Fruit fly (Drosophila melanogaster) whole organism, embryonic: Measurements from ENCODE around the gene Argp.

Experiments
- CG12155 ChIP-seq: fragments of 200-800 bp; sonication (Bioruptor generic); optimal IDR thresholded peaks from 3 replicates; lab custom pipeline; 2016; ENCODE audit warnings: missing biosample characterization, missing genetic modification characterization
- CG13123 ChIP-seq: fragments of 200-800 bp; sonication (Bioruptor generic); optimal IDR thresholded peaks from 2 replicates; lab custom pipeline; 2016; ENCODE audit warnings: missing biosample characterization, missing genetic modification characterization
- CG13624 ChIP-seq: fragments of 200-800 bp; sonication (Bioruptor generic); optimal IDR thresholded peaks from 2 replicates; lab custom pipeline; 2016; ENCODE audit warnings: missing biosample characterization, missing genetic modification characterization
- CG13894 ChIP-seq: fragments of 200-800 bp; sonication (Bioruptor generic); optimal IDR thresholded peaks from 3 replicates; lab custom pipeline; 2018; ENCODE audit warnings: missing biosample characterization, mild to moderate bottlenecking, missing genetic modification characterization, moderate library complexity
- CG14860 ChIP-seq: fragments of 200-800 bp; sonication (Bioruptor generic); IDR thresholded peaks from 3 replicates; pipeline ENCODE4 v1.3.6; 2022; ENCODE audit warnings: missing biosample characterization, missing genetic modification characterization; ENCODE audit not compliant: partially characterized antibody
- CG15479 ChIP-seq: fragments of 200-800 bp; sonication (Bioruptor generic); optimal IDR thresholded peaks from 3 replicates; lab custom pipeline; 2019; ENCODE audit warnings: missing biosample characterization, mild to moderate bottlenecking, missing genetic modification characterization, moderate library complexity
- CG15514 ChIP-seq: fragments of 200-800 bp; sonication (Bioruptor generic); optimal IDR thresholded peaks from 3 replicates; lab custom pipeline; 2017; ENCODE audit warnings: missing biosample characterization, missing genetic modification characterization, mild to moderate bottlenecking, moderate library complexity, missing genetic modification reagents
- CG1792 ChIP-seq: fragments of 200-800 bp; sonication (Bioruptor generic); optimal IDR thresholded peaks from 2 replicates; lab custom pipeline; 2016; ENCODE audit warnings: missing biosample characterization, missing genetic modification characterization
- CG1832 ChIP-seq: fragments of 200-800 bp; sonication (Bioruptor generic); optimal IDR thresholded peaks from 2 replicates; lab custom pipeline; 2017; ENCODE audit warnings: missing biosample characterization, mild to moderate bottlenecking, missing genetic modification characterization, inconsistent platforms
- CG18599 ChIP-seq: fragments of 200-800 bp; sonication (Bioruptor generic); optimal IDR thresholded peaks from 3 replicates; lab custom pipeline; 2017; ENCODE audit warnings: missing biosample characterization, missing genetic modification characterization, mild to moderate bottlenecking, moderate library complexity, missing genetic modification reagents
- CG18764 ChIP-seq: fragments of 200-800 bp; sonication (Bioruptor generic); optimal IDR thresholded peaks from 3 replicates; lab custom pipeline; 2016; ENCODE audit warnings: missing biosample characterization, missing genetic modification characterization
- CG2120 ChIP-seq: fragments of 200-800 bp; sonication (Bioruptor generic); optimal IDR thresholded peaks from 3 replicates; lab custom pipeline; 2016; ENCODE audit warnings: missing biosample characterization, missing genetic modification characterization
- CG2712 ChIP-seq: fragments of 200-800 bp; optimal IDR thresholded peaks from 3 replicates; lab custom pipeline; 2019; ENCODE audit warnings: missing biosample characterization, mild to moderate bottlenecking, missing genetic modification characterization, moderate library complexity
- CG4617 ChIP-seq: fragments of 200-800 bp; sonication (Bioruptor generic); optimal IDR thresholded peaks from 3 replicates; lab custom pipeline; 2016; ENCODE audit warnings: missing biosample characterization, missing genetic modification characterization, borderline replicate concordance
- CG6683 ChIP-seq: fragments of 200-800 bp; sonication (Bioruptor generic); optimal IDR thresholded peaks from 2 replicates; lab custom pipeline; 2017; ENCODE audit warnings: missing biosample characterization, mild to moderate bottlenecking, missing genetic modification characterization, missing genetic modification reagents
- CHES-1-like ChIP-seq: fragments of 200-800 bp; sonication (Bioruptor generic); optimal IDR thresholded peaks from 2 replicates; lab custom pipeline; 2016; ENCODE audit warnings: missing biosample characterization, missing genetic modification characterization
- CoRest ChIP-seq: fragments of 200-800 bp; sonication (Bioruptor generic); optimal IDR thresholded peaks from 3 replicates; lab custom pipeline; 2018; ENCODE audit warnings: missing biosample characterization, mild to moderate bottlenecking, missing genetic modification characterization, moderate library complexity
- Ets65A ChIP-seq: fragments of 200-800 bp; sonication (Bioruptor generic); peaks from one replicate; lab custom pipeline; 2016; ENCODE audit warnings: missing biosample characterization, missing genetic modification characterization
- Fer1 ChIP-seq: fragments of 200-800 bp; sonication (Bioruptor generic); optimal IDR thresholded peaks from 2 replicates; lab custom pipeline; 2017; ENCODE audit warnings: missing biosample characterization, mild to moderate bottlenecking, missing genetic modification characterization
- HmgD ChIP-seq: fragments of 200-800 bp; sonication (Bioruptor generic); optimal IDR thresholded peaks from 3 replicates; lab custom pipeline; 2016; ENCODE audit warnings: missing biosample characterization, missing genetic modification characterization
- Hmx ChIP-seq: fragments of 200-800 bp; sonication (Bioruptor generic); optimal IDR thresholded peaks from 2 replicates; lab custom pipeline; 2016; ENCODE audit warnings: missing biosample characterization, missing genetic modification characterization
- MTF-1 ChIP-seq: fragments of 200-800 bp; sonication (Bioruptor generic); optimal IDR thresholded peaks from 2 replicates; lab custom pipeline; 2018; ENCODE audit warnings: missing biosample characterization, mild to moderate bottlenecking, missing genetic modification characterization, borderline replicate concordance
- NC2β ChIP-seq: fragments of 200-800 bp; sonication (Bioruptor generic); optimal IDR thresholded peaks from 2 replicates; lab custom pipeline; 2016; ENCODE audit warnings: missing biosample characterization, missing genetic modification characterization
- NFAT ChIP-seq: fragments of 200-800 bp; sonication (Bioruptor generic); IDR thresholded peaks from 2 replicates; pipeline ENCODE4 v1.3.6; 2022; ENCODE audit warnings: missing biosample characterization, missing genetic modification characterization
- Neu2 ChIP-seq: fragments of 200-800 bp; sonication (Bioruptor generic); optimal IDR thresholded peaks from 3 replicates; lab custom pipeline; 2016; ENCODE audit warnings: missing biosample characterization, missing genetic modification characterization, borderline replicate concordance
- NfI ChIP-seq: fragments of 200-800 bp; sonication (Bioruptor generic); optimal IDR thresholded peaks from 3 replicates; lab custom pipeline; 2018; ENCODE audit warnings: missing biosample characterization, mild to moderate bottlenecking, missing genetic modification characterization, moderate library complexity
- Pdp1 ChIP-seq, 2 experiments: fragments of 200-800 bp; sonication (Bioruptor generic); optimal IDR thresholded peaks; 3 replicates each; lab custom pipeline; 2016; ENCODE audit warnings: missing biosample characterization in 2 of 2, missing genetic modification characterization in 2 of 2, mild to moderate bottlenecking in 1 of 2, moderate library complexity in 1 of 2
- Rfx ChIP-seq: fragments of 200-800 bp; sonication (Bioruptor generic); IDR thresholded peaks from 2 replicates; pipeline ENCODE4 v1.3.6; 2022; ENCODE audit warnings: missing biosample characterization, missing genetic modification characterization
- Six4 ChIP-seq: fragments of 200-800 bp; sonication (Bioruptor generic); optimal IDR thresholded peaks from 2 replicates; lab custom pipeline; 2016; ENCODE audit warnings: missing biosample characterization, missing genetic modification characterization
- ato ChIP-seq: fragments of 200-800 bp; sonication (Bioruptor generic); IDR thresholded peaks from 2 replicates; pipeline ENCODE4 v1.3.6; 2022; ENCODE audit warnings: missing biosample characterization, missing genetic modification characterization; ENCODE audit not compliant: partially characterized antibody
- bcd ChIP-seq: fragments of 200-800 bp; sonication (Bioruptor generic); optimal IDR thresholded peaks from 2 replicates; lab custom pipeline; 2017; ENCODE audit warnings: missing biosample characterization, mild to moderate bottlenecking, missing genetic modification characterization
- chinmo ChIP-seq: fragments of 200-800 bp; sonication (Bioruptor generic); IDR thresholded peaks from 4 replicates; pipeline ENCODE4 v1.3.6; 2022; ENCODE audit warnings: missing biosample characterization, missing genetic modification characterization; ENCODE audit not compliant: partially characterized antibody
- cwo ChIP-seq: fragments of 200-800 bp; sonication (Bioruptor generic); optimal IDR thresholded peaks from 3 replicates; lab custom pipeline; 2017; ENCODE audit warnings: missing biosample characterization, missing genetic modification characterization, mild to moderate bottlenecking, moderate library complexity, missing genetic modification reagents
- danr ChIP-seq: fragments of 200-800 bp; sonication (Bioruptor generic); IDR thresholded peaks from 2 replicates; pipeline ENCODE4 v1.3.6; 2022; ENCODE audit warnings: missing biosample characterization, missing genetic modification characterization
- emc ChIP-seq: fragments of 200-800 bp; sonication (Bioruptor generic); optimal IDR thresholded peaks from 2 replicates; lab custom pipeline; 2016; ENCODE audit warnings: missing biosample characterization, missing genetic modification characterization
- fu2 ChIP-seq: fragments of 200-800 bp; sonication (Bioruptor generic); optimal IDR thresholded peaks from 2 replicates; lab custom pipeline; 2016; ENCODE audit warnings: missing biosample characterization, missing genetic modification characterization
- gcm ChIP-seq: fragments of 200-800 bp; sonication (Bioruptor generic); optimal IDR thresholded peaks from 2 replicates; lab custom pipeline; 2019; ENCODE audit warnings: missing biosample characterization, mild to moderate bottlenecking, missing genetic modification characterization, moderate library complexity
- ind ChIP-seq: fragments of 200-800 bp; sonication (Bioruptor generic); optimal IDR thresholded peaks from 3 replicates; lab custom pipeline; 2016; ENCODE audit warnings: missing biosample characterization, missing genetic modification characterization
- insv ChIP-seq, 2 experiments: fragments of 200-800 bp; sonication (Bioruptor generic); optimal IDR thresholded peaks; 3 replicates each; lab custom pipeline; 2016 to 2018; ENCODE audit warnings: missing biosample characterization in 2 of 2, missing genetic modification characterization in 2 of 2
- onecut ChIP-seq: fragments of 200-800 bp; sonication (Bioruptor generic); IDR thresholded peaks from 2 replicates; pipeline ENCODE4 v1.3.6; 2022; ENCODE audit warnings: missing biosample characterization, missing genetic modification characterization
- ro ChIP-seq: fragments of 200-800 bp; sonication (Bioruptor generic); IDR thresholded peaks from 2 replicates; pipeline ENCODE4 v1.3.6; 2022; ENCODE audit warnings: missing biosample characterization, missing genetic modification characterization
- sens ChIP-seq: fragments of 200-800 bp; sonication (Bioruptor generic); peaks from one replicate; lab custom pipeline; 2016; ENCODE audit warnings: missing biosample characterization, missing genetic modification characterization
- sim ChIP-seq: fragments of 200-800 bp; sonication (Bioruptor generic); IDR thresholded peaks from 2 replicates; pipeline ENCODE4 v1.3.6; 2022; ENCODE audit warnings: missing biosample characterization, missing genetic modification characterization
- sug ChIP-seq: fragments of 200-800 bp; optimal IDR thresholded peaks from 2 replicates; lab custom pipeline; 2019; ENCODE audit warnings: missing biosample characterization, mild to moderate bottlenecking, missing genetic modification characterization, moderate library complexity
- tup ChIP-seq: fragments of 200-800 bp; sonication (Bioruptor generic); optimal IDR thresholded peaks from 2 replicates; lab custom pipeline; 2016; ENCODE audit warnings: missing biosample characterization, mild to moderate bottlenecking, missing genetic modification characterization, moderate library complexity
- wor ChIP-seq: fragments of 200-800 bp; sonication (Bioruptor generic); IDR thresholded peaks from 2 replicates; pipeline ENCODE4 v1.3.6; 2022; ENCODE audit warnings: missing biosample characterization, missing genetic modification characterization
- zen2 ChIP-seq: fragments of 200-800 bp; sonication (Bioruptor generic); IDR thresholded peaks from 3 replicates; pipeline ENCODE4 v1.3.6; 2022; ENCODE audit warnings: missing biosample characterization, missing genetic modification characterization; ENCODE audit not compliant: partially characterized antibody

Gene Argp

DNA sequence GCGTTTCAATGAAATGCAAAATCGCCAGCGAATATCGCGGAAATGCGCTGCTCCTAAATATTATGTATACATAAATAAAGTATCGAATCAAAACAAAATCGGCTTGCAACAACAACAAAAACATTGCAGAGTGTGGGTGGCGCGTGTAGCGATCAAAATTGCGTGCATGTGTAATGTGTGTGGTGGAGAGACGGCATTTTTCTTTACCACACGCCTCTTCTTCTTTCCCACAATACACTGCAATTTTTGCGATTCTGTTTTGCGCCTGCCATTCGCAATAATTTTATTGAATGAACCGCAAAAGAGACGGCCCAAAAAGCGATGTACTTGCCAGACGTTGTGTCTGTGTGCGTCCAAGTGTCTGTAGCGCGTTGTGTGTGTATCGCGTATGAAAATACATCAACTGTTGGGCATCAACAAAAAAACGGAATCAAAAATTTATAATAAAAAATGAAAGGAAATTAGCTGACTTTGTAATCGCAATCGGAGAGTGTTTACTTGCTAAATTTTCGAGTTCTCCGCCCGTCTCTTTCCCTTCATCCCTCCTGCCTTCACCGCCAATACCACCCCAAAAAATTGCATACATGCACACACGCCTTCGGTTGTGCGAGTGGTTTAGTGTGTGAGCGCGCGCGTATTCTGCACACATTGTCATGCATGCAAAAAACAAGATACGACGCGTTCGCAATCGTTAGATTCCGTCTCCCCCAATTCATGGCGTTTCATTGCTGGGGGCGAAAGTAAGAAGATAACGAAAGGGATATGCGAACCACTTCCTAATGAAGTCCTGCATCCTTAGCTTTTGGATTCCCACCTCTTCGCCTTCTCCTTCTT, 25.0 kb downstream of the Argp start (continued):
- no peak for TF ChIP-seq Ets65A (GFP tag; lab: Kevin White, UChicago)
- TF ChIP-seq sens (GFP tag; lab: Kevin White, UChicago), result peak; percentile 34
- TF ChIP-seq danr (GFP tag; lab: Robert Waterston, UW), result no peak
- TF ChIP-seq chinmo (GFP tag; lab: Robert Waterston, UW), result no peak
- no peak for TF ChIP-seq ro (GFP tag; lab: Robert Waterston, UW)
- TF ChIP-seq ato, result no peak
- no peak for TF ChIP-seq CG6683
- TF ChIP-seq sug (tag; lab: Kevin White, UChicago), result peak; percentile 27
- TF ChIP-seq CG13624 (GFP tag; lab: Kevin White, UChicago), result no peak
- TF ChIP-seq CG14860 (GFP tag; lab: Robert Waterston, UW), result no peak
- no peak for TF ChIP-seq Pdp1 (GFP tag; optimal IDR thresholded peaks at IDR 0.05; lab: Kevin White, UChicago)
- no peak for TF ChIP-seq Six4 (GFP tag; lab: Kevin White, UChicago)
- TF ChIP-seq CG4617 (GFP tag; lab: Kevin White, UChicago), result no peak
- no peak for TF ChIP-seq tup
- no peak for TF ChIP-seq CHES-1-like (GFP tag; lab: Kevin White, UChicago)
- no peak for TF ChIP-seq CG2712 (tag; lab: Kevin White, UChicago)
- peak; percentile 93 for TF ChIP-seq CG15479 (GFP tag; lab: Kevin White, UChicago)
- TF ChIP-seq Neu2 (GFP tag; lab: Kevin White, UChicago), result no peak
- no peak for TF ChIP-seq zen2 (GFP tag; lab: Robert Waterston, UW)
- TF ChIP-seq sim, result no peak
- no peak for TF ChIP-seq CG18764 (GFP tag; lab: Kevin White, UChicago)
- no peak for TF ChIP-seq CG13123
- TF ChIP-seq NFAT, result no peak
- TF ChIP-seq fu2 (GFP tag; lab: Kevin White, UChicago), result no peak

DNA sequence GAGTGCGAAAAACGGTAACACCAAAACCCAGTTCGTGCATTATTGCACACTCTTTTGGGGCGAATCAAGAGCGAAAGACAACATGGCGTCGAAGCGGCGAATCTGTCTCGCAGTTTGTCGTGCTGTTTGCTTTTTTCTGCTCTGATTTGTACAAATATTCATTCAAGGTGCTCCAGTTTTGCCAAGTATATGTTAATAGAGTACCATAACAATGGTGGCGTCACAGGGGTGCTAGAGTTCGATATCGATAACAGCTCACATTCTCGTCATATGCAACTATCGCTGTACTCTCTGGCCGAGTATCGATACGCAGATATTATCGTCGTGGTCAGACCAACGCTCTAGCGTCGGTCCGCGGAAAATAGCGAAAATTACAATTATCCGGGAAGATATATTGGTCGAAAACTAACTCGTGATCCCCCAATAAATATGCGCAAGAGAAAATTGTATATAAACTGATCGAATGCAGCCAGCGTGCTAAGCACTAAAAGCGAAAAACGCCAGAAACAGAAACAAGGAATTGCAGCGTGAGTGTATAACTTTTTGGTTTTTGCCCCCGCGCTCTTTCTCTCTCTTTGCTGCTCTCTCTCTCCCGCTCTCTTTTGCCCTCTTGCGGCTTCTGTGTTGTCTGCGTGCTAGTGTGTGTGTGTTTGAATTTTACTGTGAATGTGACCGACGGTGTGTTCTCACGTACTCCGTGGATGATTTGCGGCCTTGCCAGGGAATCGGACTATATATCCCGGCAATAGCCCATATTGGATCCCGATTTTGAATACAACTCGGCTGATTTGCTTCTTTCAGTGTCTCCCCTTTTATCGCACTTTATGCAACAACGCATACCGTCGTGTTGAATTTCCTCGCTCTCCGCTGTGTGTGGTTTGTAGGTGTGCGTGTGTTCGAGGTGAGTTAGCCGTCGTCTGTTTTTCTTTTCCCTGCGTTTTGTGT, 25.8 kb downstream of the Argp start, which contains the start of gene flfl:
flfl (plus strand) TSS at position 298 of the 945 bp plus-strand sequence.
- peak; percentile 15 for TF ChIP-seq gcm
- TF ChIP-seq CG1832 (GFP tag; lab: Kevin White, UChicago), result peak; percentile 37
- no peak for TF ChIP-seq cwo (GFP tag; lab: Kevin White, UChicago)
- peak; percentile 0 for TF ChIP-seq MTF-1
- no peak for TF ChIP-seq wor (GFP tag; lab: Robert Waterston, UW)
- no peak for TF ChIP-seq onecut (GFP tag; lab: Robert Waterston, UW)
- peak; percentile 29 for TF ChIP-seq bcd (GFP tag; lab: Kevin White, UChicago)
- peak; percentile 49 for TF ChIP-seq Fer1
- peak; percentile 28 for TF ChIP-seq emc (GFP tag; lab: Kevin White, UChicago)
- TF ChIP-seq insv (GFP tag; optimal IDR thresholded peaks at IDR 0.05; lab: Kevin White, UChicago), result no peak
- peak; percentile 49 for TF ChIP-seq HmgD
- TF ChIP-seq NfI, result peak; percentile 23
- no peak for TF ChIP-seq NC2β (GFP tag; lab: Kevin White, UChicago)
- peak; percentile 42 for TF ChIP-seq CG15514
- TF ChIP-seq CG2120 (GFP tag; lab: Kevin White, UChicago), result peak; percentile 33
- TF ChIP-seq ind (GFP tag; lab: Kevin White, UChicago), result peak; percentile 20
- peak; percentile 35 for TF ChIP-seq CoRest (tag; lab: Kevin White, UChicago)
- TF ChIP-seq CG1792 (GFP tag; lab: Kevin White, UChicago), result peak; percentile 32
- TF ChIP-seq Hmx (GFP tag; lab: Kevin White, UChicago), result no peak
- TF ChIP-seq CG12155 (GFP tag; lab: Kevin White, UChicago), result peak; percentile 18
- TF ChIP-seq Rfx (GFP tag; lab: Robert Waterston, UW), result no peak
- peak; percentile 40 for TF ChIP-seq CG13894 (tag; lab: Kevin White, UChicago)
- TF ChIP-seq CG18599 (GFP tag; lab: Kevin White, UChicago), result no peak
